Worm (Caenorhabditis elegans): ENCODE measurements around the gene W06G6.2.

ce11 chrV:16588428-16588827 is 40.7 kb upstream of the W06G6.2 start, which contains the start of gene srw-73:
- TF ChIP-seq ztf-11 (tag; optimal IDR thresholded peaks at IDR 0.05) = no peak
- no peak for TF ChIP-seq elt-1 (tag; optimal IDR thresholded peaks at IDR 0.05; ENCODE audit: borderline replicate concordance, insufficient read depth)
- TF ChIP-seq M03D4.4 (tag; optimal IDR thresholded peaks at IDR 0.05) = no peak
- TF ChIP-seq flh-1 (GFP tag; optimal IDR thresholded peaks at IDR 0.05) = no peak
- TF ChIP-seq elt-3 (tag; optimal IDR thresholded peaks at IDR 0.05) = no peak
- TF ChIP-seq nhr-28 (tag; optimal IDR thresholded peaks at IDR 0.05) = no peak
- TF ChIP-seq lin-13 (tag; optimal IDR thresholded peaks at IDR 0.05) = no peak
- TF ChIP-seq blmp-1 (tag; optimal IDR thresholded peaks at IDR 0.05) = no peak
- TF ChIP-seq unc-62 (GFP tag; optimal IDR thresholded peaks at IDR 0.05) = no peak
- no peak for TF ChIP-seq sptf-1 (tag; optimal IDR thresholded peaks at IDR 0.05)
- TF ChIP-seq nhr-12 (tag; optimal IDR thresholded peaks at IDR 0.05) = no peak
- TF ChIP-seq pha-4 (tag; optimal IDR thresholded peaks at IDR 0.05) = no peak
- no peak for TF ChIP-seq nhr-76 (tag; optimal IDR thresholded peaks at IDR 0.05)
